Fruit fly (Drosophila melanogaster): ENCODE data around the gene CG5191.

Gene CG5191

DNA sequence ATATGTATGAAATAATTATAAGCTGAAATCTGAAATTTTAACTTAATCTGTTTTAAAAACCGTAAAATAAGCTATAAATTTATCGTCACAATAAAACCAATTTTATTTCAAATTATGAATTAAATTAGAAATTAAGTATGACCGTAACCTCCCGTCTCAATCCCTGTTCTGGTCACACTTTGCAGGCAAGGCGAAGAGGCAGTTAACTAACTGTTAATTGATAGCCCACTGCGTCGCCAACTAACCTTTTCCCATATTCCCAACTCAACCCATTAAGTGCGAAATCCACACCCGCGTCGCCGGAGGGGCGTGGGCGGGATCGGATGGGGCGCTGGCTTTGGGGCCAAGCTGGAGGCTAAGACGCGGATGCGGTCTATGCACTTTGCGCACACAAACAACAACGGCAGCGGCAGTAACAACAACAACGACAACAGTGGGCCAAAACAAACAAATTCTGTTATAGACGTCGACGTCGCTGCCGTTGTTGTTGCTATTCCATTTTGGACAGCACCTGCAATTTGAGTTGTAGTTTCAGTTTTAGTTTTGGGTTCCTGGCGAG is at the start of gene CG5191:
CG5191 (plus strand) TSS at position 198 of the 559 bp plus-strand sequence.
- TF ChIP-seq CTCF (optimal IDR thresholded peaks at IDR 0.05) (no peak), CG8478 (optimal IDR thresholded peaks at IDR 0.05) (no peak)

DNA sequence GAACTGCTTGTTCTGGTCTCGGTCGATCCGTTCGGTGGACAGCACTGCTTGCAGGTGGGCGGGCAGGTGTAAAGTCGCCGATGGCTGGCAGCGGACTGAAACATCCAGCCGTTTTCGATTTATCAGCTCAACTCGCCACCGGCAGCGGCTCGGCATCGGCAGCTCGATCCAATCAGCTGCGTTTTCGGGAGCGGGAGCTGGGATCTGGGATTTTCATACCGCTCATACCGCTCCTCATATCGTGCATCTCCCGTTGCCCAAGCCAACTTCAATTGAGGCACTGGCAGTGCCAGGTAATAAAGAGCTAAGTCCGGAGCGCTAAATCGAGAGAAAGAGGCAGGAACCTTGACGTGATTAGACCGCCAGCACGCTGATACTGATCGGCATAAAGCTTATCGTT is 48.3 kb upstream of the CG5191 start, which contains the start of gene MFS9:
MFS9 (minus strand) TSS at position 101 of the 400 bp plus-strand sequence.
- no peak for TF ChIP-seq CG8478 (optimal IDR thresholded peaks at IDR 0.05)
- TF ChIP-seq CTCF (optimal IDR thresholded peaks at IDR 0.05): no peak

- TF ChIP-seq CG8478 (optimal IDR thresholded peaks at IDR 0.05): no peak
- no peak for TF ChIP-seq CTCF (optimal IDR thresholded peaks at IDR 0.05)
Measured at dm6 chr3R:20534575-20534974, 26.1 kb upstream of the CG5191 start, which contains the start of the genes MtnE and MtnD. MtnE (minus strand) TSS chr3R:20534704. MtnD (plus strand) TSS chr3R:20534962.

dm6 chr3R:20542283-20543144 is 18.2 kb upstream of the CG5191 start:
- TF ChIP-seq CTCF (optimal IDR thresholded peaks at IDR 0.05): no peak
- TF ChIP-seq CG8478 (optimal IDR thresholded peaks at IDR 0.05): no peak

DNA sequence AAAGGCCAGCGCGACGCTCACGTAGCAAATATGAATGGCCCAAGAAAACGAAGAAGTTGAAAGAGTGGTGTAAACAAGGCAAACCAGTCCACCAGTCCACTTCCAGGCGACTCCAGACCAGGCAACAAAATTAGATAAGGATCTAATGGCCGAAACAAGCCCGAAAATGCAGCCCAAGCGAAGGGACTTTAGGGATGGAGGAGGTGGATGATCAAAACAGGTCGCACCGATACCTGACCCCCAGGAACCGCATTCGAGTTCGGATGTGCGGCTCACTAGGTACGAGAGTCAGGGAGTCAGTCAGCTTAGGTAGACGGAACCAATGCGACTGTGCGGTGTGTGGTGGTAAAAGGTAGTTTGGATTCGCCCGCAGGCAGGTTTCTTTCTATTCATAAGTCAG is 17.4 kb upstream of the CG5191 start:
- TF ChIP-seq CTCF (optimal IDR thresholded peaks at IDR 0.05) (no peak), CG8478 (optimal IDR thresholded peaks at IDR 0.05) (no peak)

- TF ChIP-seq CG8478 (optimal IDR thresholded peaks at IDR 0.05) (no peak), CTCF (optimal IDR thresholded peaks at IDR 0.05) (no peak)
Measured at dm6 chr3R:20543719-20544118, 16.9 kb upstream of the CG5191 start.

dm6 chr3R:20544952-20545351 is 15.7 kb upstream of the CG5191 start:
- no peak for TF ChIP-seq CG8478 (optimal IDR thresholded peaks at IDR 0.05)
- no peak for TF ChIP-seq CTCF (optimal IDR thresholded peaks at IDR 0.05)

- no peak for TF ChIP-seq CG8478 (optimal IDR thresholded peaks at IDR 0.05)
- TF ChIP-seq CTCF (optimal IDR thresholded peaks at IDR 0.05): no peak
Measured at dm6 chr3R:20545678-20546077, 15.0 kb upstream of the CG5191 start.

DNA sequence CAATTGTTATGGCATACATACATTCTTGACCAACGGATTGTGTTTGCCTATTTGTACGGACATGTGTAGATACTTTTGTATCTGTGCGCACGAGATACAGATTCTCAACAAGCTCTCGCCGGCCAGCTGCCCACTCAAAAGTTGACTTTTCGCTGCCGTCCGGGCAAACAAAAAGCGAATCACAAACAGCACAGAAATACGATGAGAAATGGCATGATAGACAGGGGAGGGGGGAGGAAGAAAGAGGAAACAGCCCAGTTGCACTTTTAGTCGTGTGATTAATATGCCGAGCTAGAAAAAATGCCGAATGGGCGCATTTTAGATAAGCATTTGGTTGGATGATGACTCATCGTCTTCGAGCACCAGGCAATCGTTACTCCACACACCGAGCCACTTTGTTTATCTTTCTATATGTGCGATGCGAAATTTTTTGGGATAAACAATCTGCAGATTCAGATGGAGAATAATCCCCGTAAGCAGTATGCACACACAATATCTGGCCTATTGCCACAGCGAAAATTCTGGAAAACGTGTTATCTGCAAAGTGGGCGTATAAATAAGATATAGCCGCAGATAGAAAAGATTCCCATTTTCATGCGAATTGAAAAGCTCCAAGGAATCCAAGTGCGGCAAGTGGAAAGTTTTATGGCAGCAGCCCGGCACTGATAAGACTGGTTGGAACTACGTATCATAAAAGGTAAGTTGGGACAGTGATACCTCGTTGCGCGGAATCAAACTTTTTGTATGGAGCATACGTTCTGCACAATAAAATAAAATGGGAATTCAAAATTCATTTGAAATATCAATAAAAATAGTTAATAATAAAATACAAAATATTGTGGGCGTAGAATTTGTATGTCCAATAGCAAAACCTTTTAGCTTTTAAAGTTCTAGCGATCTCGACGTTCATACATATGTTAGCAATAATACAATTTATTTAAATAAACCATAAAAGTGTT is 13.7 kb upstream of the CG5191 start:
- TF ChIP-seq CTCF (optimal IDR thresholded peaks at IDR 0.05) (no peak), CG8478 (optimal IDR thresholded peaks at IDR 0.05) (no peak)

dm6 chr3R:20547758-20548157 is 12.9 kb upstream of the CG5191 start:
- TF ChIP-seq CTCF (optimal IDR thresholded peaks at IDR 0.05): no peak
- no peak for TF ChIP-seq CG8478 (optimal IDR thresholded peaks at IDR 0.05)

DNA sequence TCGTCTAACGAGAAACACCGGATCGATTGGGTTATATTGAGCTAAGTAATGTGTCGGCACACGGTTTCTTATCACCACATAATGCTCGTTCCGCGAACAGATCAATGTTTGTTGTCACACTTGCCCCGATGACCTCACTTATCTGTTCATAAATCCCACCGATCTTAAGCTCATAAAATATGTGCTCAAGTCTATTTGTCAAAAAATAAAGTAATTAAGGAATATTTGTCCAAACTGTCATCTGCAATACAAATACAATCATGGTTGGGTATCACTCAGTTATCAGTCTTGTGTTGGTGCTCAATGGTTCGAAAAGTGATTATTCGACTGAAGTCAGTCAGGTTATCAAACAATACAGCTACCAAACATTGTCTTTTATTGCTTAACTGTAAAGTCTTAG is 12.4 kb upstream of the CG5191 start:
- TF ChIP-seq CG8478 (optimal IDR thresholded peaks at IDR 0.05): no peak
- TF ChIP-seq CTCF (optimal IDR thresholded peaks at IDR 0.05): no peak

DNA sequence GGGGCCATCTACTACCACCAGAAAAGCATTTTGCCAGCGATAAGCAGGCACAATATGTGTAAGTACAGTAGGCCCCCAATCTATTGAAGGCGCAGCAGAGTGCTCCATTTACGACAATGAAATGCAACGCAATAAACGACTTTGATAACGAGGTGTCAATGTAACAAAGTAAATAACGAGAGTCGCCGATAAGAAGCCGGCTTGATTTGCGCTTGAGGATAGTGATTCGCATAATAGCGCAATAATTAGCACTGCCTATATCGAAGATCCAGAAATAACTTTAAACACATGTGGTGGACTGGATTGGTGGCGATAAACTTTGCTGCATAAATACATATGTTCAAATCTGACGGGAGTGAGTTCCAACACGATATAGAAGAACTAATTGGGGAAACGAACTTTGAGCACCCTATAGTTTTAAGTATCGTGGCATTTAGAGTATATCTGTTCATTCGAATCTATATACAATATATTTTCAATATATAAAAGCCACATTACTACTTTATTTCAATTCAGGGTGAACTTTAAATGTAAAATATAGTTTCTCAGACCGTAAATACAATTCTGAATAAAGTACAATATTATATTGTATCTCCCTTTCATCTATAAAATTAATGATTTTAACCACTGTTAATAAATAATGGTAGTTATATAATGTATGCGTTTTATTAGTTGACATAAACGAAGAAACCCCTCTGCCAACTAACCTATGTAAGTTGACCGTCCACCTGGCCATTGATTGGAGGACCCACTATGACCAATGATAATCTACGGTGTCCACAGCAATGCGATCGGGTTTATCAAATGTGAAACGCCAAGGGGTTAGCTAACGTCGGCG is 11.4 kb upstream of the CG5191 start:
- TF ChIP-seq CG8478 (optimal IDR thresholded peaks at IDR 0.05) (no peak), CTCF (optimal IDR thresholded peaks at IDR 0.05) (no peak)

DNA sequence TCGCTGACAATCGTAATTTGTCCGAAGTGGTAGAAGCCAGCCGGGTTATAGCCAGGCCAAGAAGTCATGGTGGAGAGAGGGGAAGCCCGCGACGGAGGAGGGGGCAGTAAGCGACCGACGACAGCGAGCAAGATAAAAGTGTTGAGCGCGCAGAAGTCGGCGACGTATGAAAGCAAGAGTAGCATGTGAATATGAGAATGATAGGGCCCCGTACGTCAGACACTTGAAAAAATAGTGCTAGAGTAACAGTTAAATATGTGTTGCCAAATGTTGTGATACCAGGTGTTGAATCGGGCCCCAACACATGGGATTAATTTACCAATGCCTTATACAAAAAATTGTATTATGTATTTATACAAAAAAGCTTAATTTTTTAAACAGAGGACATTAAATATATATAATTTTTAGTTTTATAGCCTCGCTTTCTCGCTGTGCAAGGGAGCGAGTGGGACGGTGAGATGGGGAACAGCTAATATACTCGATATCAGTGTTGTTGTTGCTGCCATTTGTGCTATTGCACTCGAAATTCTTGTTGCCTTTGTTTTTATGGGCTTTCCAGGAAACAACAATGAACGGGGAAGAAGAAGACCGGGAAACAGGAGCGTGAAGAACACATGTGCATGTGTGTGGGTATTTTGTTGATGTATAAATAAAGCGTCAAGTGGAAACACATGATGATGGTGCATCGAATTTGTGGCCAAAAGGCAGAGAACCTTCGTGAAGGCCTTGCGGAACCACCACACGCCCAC is 10.6 kb upstream of the CG5191 start:
- no peak for TF ChIP-seq CG8478 (optimal IDR thresholded peaks at IDR 0.05)
- no peak for TF ChIP-seq CTCF (optimal IDR thresholded peaks at IDR 0.05)

Measured in S2 (cell line).